Worm (Caenorhabditis elegans) whole organism, L1 larva: Measurements from ENCODE around the gene egas-3.
A peak's percentile ranks its signal among the peaks of the same experiment; 100 is the strongest.

Experiments
- alr-1 ChIP-seq: fragments of 200-800 bp; sonication (Bioruptor generic); optimal IDR thresholded peaks from 2 replicates; lab custom pipeline; 2018; ENCODE audit warnings: borderline replicate concordance, mild to moderate bottlenecking, missing genetic modification characterization, missing compliant biosample characterization
- ama-1 ChIP-seq: fragments of 150-350 bp; optimal IDR thresholded peaks from 2 replicates; lab custom pipeline; 2014
- blmp-1 ChIP-seq: fragments of 150-350 bp; optimal IDR thresholded peaks from 2 replicates; lab custom pipeline; 2014; ENCODE audit warnings: missing biosample characterization, missing genetic modification characterization
- egl-27 ChIP-seq, 2 experiments: fragments of 150-350 bp in 1 of 2; sonication (generic microtip); optimal IDR thresholded peaks; 3 replicates each; lab custom pipeline; 2017 to 2018; ENCODE audit warnings: missing biosample characterization in 2 of 2, missing genetic modification characterization in 2 of 2, missing genetic modification reagents in 2 of 2
- lin-13 ChIP-seq: fragments of 150-350 bp; optimal IDR thresholded peaks from 2 replicates; lab custom pipeline; 2014; ENCODE audit warnings: missing biosample characterization, missing genetic modification reagents, missing genetic modification characterization
- lin-15B ChIP-seq: fragments of 150-350 bp; sonication (generic microtip); optimal IDR thresholded peaks from 3 replicates; lab custom pipeline; 2014; ENCODE audit warnings: missing biosample characterization, missing genetic modification characterization
- lin-35 ChIP-seq, 2 experiments: fragments of 150-350 bp; optimal IDR thresholded peaks; 2 replicates each; lab custom pipeline; 2014; ENCODE audit warnings: missing biosample characterization in 2 of 2, missing genetic modification characterization in 2 of 2, missing genetic modification reagents in 2 of 2
- mab-9 ChIP-seq: fragments of 200-800 bp; sonication (Bioruptor generic); IDR thresholded peaks from 2 replicates; pipeline ENCODE4 v1.3.6; 2022; ENCODE audit warnings: missing genetic modification reagents, missing genetic modification characterization, missing compliant biosample characterization
- pag-3 ChIP-seq: sonication (generic microtip); optimal IDR thresholded peaks from 2 replicates; lab custom pipeline; 2017; ENCODE audit warnings: missing genetic modification characterization, mild to moderate bottlenecking, missing compliant biosample characterization, antibody characterized with exemption, borderline replicate concordance; ENCODE audit not compliant: insufficient read depth
- rnt-1 ChIP-seq: sonication (generic microtip); optimal IDR thresholded peaks from 2 replicates; lab custom pipeline; 2016; ENCODE audit warnings: mild to moderate bottlenecking, missing genetic modification characterization, moderate library complexity, missing compliant biosample characterization
- snpc-4 ChIP-seq: fragments of 150-350 bp; optimal IDR thresholded peaks from 2 replicates; lab custom pipeline; 2014; ENCODE audit warnings: missing biosample characterization, missing genetic modification characterization
- sox-4 ChIP-seq: sonication (generic microtip); optimal IDR thresholded peaks from 2 replicates; lab custom pipeline; 2016; ENCODE audit warnings: missing genetic modification characterization, missing compliant biosample characterization
- unc-62 ChIP-seq: fragments of 150-350 bp; optimal IDR thresholded peaks from 2 replicates; lab custom pipeline; 2014; ENCODE audit warnings: missing biosample characterization, missing genetic modification reagents, missing genetic modification characterization

DNA sequence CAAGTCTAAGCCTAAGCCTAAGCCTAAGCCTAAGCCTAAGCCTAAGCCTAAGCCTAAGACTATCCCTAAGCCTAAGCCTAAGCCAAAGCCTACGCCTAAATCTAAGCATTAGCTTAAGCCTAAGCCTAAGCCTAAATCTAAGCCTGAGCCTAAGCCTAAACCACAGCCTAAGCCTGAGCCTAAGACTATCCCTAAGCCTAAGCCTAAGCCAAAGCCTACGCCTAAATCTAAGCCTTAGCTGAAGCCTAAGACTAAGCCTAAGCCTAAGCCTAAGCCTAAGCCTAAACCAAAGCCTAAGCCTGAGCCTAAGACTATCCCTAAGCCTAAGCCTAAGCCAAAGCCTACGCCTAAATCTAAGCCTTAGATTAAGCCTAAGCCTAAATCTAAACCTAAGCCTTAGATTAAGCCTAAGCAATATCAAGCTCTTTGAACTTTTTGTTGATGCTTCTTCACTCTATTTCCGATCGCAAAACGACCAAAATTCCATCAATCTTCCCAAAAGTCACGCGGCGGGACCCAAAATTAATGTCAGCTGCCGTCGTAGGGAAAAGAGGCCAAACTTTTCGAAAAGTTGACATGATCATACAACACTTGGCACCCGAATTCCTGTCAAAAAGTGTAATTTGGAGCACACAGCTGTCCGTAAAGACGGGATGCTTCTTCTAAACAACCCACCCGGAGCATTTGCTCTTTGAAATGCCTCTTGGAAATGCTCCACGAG, 54.6 kb downstream of the egas-3 start:
- no peak for TF ChIP-seq sox-4 (tag; lab: Kevin White, UChicago)
- TF ChIP-seq lin-13 = no peak
- TF ChIP-seq mab-9 (GFP tag; lab: Robert Waterston, UW) = no peak
- peak; percentile 83 for TF ChIP-seq rnt-1
- no peak for TF ChIP-seq lin-15B
- peak; percentile 3 for TF ChIP-seq snpc-4
- no peak for TF ChIP-seq blmp-1 (tag; lab: Kevin White, UChicago)
- no peak for TF ChIP-seq unc-62
- TF ChIP-seq egl-27 (tag; optimal IDR thresholded peaks at IDR 0.05; lab: Kevin White, UChicago) = no peak
- TF ChIP-seq ama-1 = no peak
- TF ChIP-seq pag-3 (tag; lab: Kevin White, UChicago) = peak; percentile 66
- TF ChIP-seq lin-35 (GFP tag; optimal IDR thresholded peaks at IDR 0.05; lab: Kevin White, UChicago) = peak in 1 of 2 experiments; percentile 19
- no peak for TF ChIP-seq alr-1 (tag; lab: Kevin White, UChicago)
